Fruit fly (Drosophila melanogaster) whole organism, embryonic: ENCODE results near the gene CG14229.

Experiments used
- Abd-B ChIP-seq: fragments of 200-800 bp; sonication (Bioruptor generic); optimal IDR thresholded peaks from 2 replicates; lab custom pipeline; 2018; ENCODE audit warnings: missing biosample characterization, mild to moderate bottlenecking, missing genetic modification characterization, moderate library complexity
- Bgb ChIP-seq: fragments of 200-800 bp; sonication (Bioruptor generic); IDR thresholded peaks from 2 replicates; pipeline ENCODE4 v1.3.6; 2022; ENCODE audit warnings: missing biosample characterization, missing genetic modification characterization; ENCODE audit not compliant: partially characterized antibody
- CG10209 ChIP-seq: fragments of 200-800 bp; sonication (Bioruptor generic); optimal IDR thresholded peaks from 3 replicates; lab custom pipeline; 2017; ENCODE audit warnings: missing biosample characterization, mild to moderate bottlenecking, missing genetic modification characterization, missing genetic modification reagents
- CG10366 ChIP-seq: fragments of 200-800 bp; sonication (Bioruptor generic); IDR thresholded peaks from 2 replicates; pipeline ENCODE4 v1.3.6; 2022; ENCODE audit warnings: missing biosample characterization, missing genetic modification characterization
- CG10959 ChIP-seq: fragments of 200-800 bp; sonication (Bioruptor generic); IDR thresholded peaks from 2 replicates; pipeline ENCODE4 v1.3.6; 2022; ENCODE audit warnings: missing biosample characterization, missing genetic modification characterization
- CG14050 ChIP-seq: fragments of 200-800 bp; sonication (Bioruptor generic); IDR thresholded peaks from 3 replicates; pipeline ENCODE4 v1.3.6; 2022; ENCODE audit warnings: missing biosample characterization, missing genetic modification characterization
- CG14710 ChIP-seq: fragments of 200-800 bp; sonication (Bioruptor generic); optimal IDR thresholded peaks from 3 replicates; lab custom pipeline; 2019; ENCODE audit warnings: missing biosample characterization, mild to moderate bottlenecking, missing genetic modification characterization, moderate library complexity
- CG1529 ChIP-seq: fragments of 200-800 bp; sonication (Bioruptor generic); optimal IDR thresholded peaks from 3 replicates; lab custom pipeline; 2018; ENCODE audit warnings: missing biosample characterization, missing genetic modification characterization
- CG16779 ChIP-seq: fragments of 200-800 bp; sonication (Bioruptor generic); IDR thresholded peaks from 2 replicates; pipeline ENCODE4 v1.3.6; 2022; ENCODE audit warnings: missing biosample characterization, missing genetic modification characterization
- CG17359 ChIP-seq: fragments of 200-800 bp; sonication (Bioruptor generic); optimal IDR thresholded peaks from 3 replicates; lab custom pipeline; 2018; ENCODE audit warnings: missing biosample characterization, mild to moderate bottlenecking, missing genetic modification characterization, moderate library complexity
- CG31365 ChIP-seq: fragments of 200-800 bp; sonication (Bioruptor generic); optimal IDR thresholded peaks from 2 replicates; lab custom pipeline; 2018; ENCODE audit warnings: missing biosample characterization, mild to moderate bottlenecking, missing genetic modification characterization
- CG33557 ChIP-seq: fragments of 200-800 bp; sonication (Bioruptor generic); optimal IDR thresholded peaks from 2 replicates; lab custom pipeline; 2019; ENCODE audit warnings: missing biosample characterization, mild to moderate bottlenecking, missing genetic modification characterization, moderate library complexity
- CG34376 ChIP-seq: fragments of 200-800 bp; sonication (Bioruptor generic); optimal IDR thresholded peaks from 2 replicates; lab custom pipeline; 2018; ENCODE audit warnings: missing biosample characterization, mild to moderate bottlenecking, missing genetic modification characterization
- CG34422 ChIP-seq: fragments of 200-800 bp; sonication (Bioruptor generic); IDR thresholded peaks from 3 replicates; pipeline ENCODE4 v1.3.6; 2022; ENCODE audit warnings: missing biosample characterization, missing genetic modification characterization
- CG3995 ChIP-seq: fragments of 200-800 bp; sonication (Bioruptor generic); optimal IDR thresholded peaks from 3 replicates; lab custom pipeline; 2016; ENCODE audit warnings: missing biosample characterization, missing genetic modification characterization
- CG4820 ChIP-seq: fragments of 200-800 bp; sonication (Bioruptor generic); optimal IDR thresholded peaks from 3 replicates; lab custom pipeline; 2016; ENCODE audit warnings: missing biosample characterization, missing genetic modification characterization
- CG6791 ChIP-seq: fragments of 200-800 bp; sonication (Bioruptor generic); IDR thresholded peaks from 3 replicates; pipeline ENCODE4 v1.3.6; 2022; ENCODE audit warnings: missing biosample characterization, missing genetic modification characterization; ENCODE audit not compliant: partially characterized antibody
- CG7987 ChIP-seq: fragments of 200-800 bp; sonication (Bioruptor generic); optimal IDR thresholded peaks from 2 replicates; lab custom pipeline; 2018; ENCODE audit warnings: missing biosample characterization, mild to moderate bottlenecking, missing genetic modification characterization, moderate library complexity
- CG9727 ChIP-seq: fragments of 200-800 bp; sonication (Bioruptor generic); optimal IDR thresholded peaks from 3 replicates; lab custom pipeline; 2017; ENCODE audit warnings: missing biosample characterization, mild to moderate bottlenecking, missing genetic modification characterization
- CG9876 ChIP-seq: fragments of 200-800 bp; sonication (Bioruptor generic); optimal IDR thresholded peaks from 2 replicates; lab custom pipeline; 2016; ENCODE audit warnings: missing biosample characterization, missing genetic modification characterization
- CHES-1-like ChIP-seq: fragments of 200-800 bp; sonication (Bioruptor generic); optimal IDR thresholded peaks from 2 replicates; lab custom pipeline; 2016; ENCODE audit warnings: missing biosample characterization, missing genetic modification characterization
- Dll ChIP-seq: fragments of 200-800 bp; sonication (Bioruptor generic); IDR thresholded peaks from 4 replicates; pipeline ENCODE4 v1.3.6; 2022; ENCODE audit warnings: missing biosample characterization, missing genetic modification characterization; ENCODE audit not compliant: partially characterized antibody
- Ets97D ChIP-seq: fragments of 200-800 bp; sonication (Bioruptor generic); optimal IDR thresholded peaks from 3 replicates; lab custom pipeline; 2016; ENCODE audit warnings: missing biosample characterization, missing genetic modification characterization
- Fer3 ChIP-seq: fragments of 200-800 bp; sonication (Bioruptor generic); optimal IDR thresholded peaks from 2 replicates; lab custom pipeline; 2018; ENCODE audit warnings: missing biosample characterization, mild to moderate bottlenecking, missing genetic modification characterization, moderate library complexity
- GATAe ChIP-seq: fragments of 200-800 bp; sonication (Bioruptor generic); conservative IDR thresholded peaks from 2 replicates; pipeline ENCODE4 v1.3.6; 2022; ENCODE audit warnings: missing biosample characterization, missing genetic modification characterization
- Hr78 ChIP-seq, 2 experiments: fragments of 200-800 bp in 1 of 2; fragments of >200 bp in 1 of 2; sonication (Bioruptor generic) in 1 of 2; optimal IDR thresholded peaks; 2 replicates each; lab custom pipeline; 2017 to 2019; ENCODE audit warnings: missing biosample characterization in 2 of 2, missing genetic modification characterization in 2 of 2, mild to moderate bottlenecking in 1 of 2, moderate library complexity in 1 of 2
- Lpt ChIP-seq: fragments of >200 bp; optimal IDR thresholded peaks from 2 replicates; lab custom pipeline; 2018; ENCODE audit warnings: missing biosample characterization, missing genetic modification characterization
- MTF-1 ChIP-seq: fragments of 200-800 bp; sonication (Bioruptor generic); optimal IDR thresholded peaks from 2 replicates; lab custom pipeline; 2018; ENCODE audit warnings: missing biosample characterization, mild to moderate bottlenecking, missing genetic modification characterization, borderline replicate concordance
- Nf-YA ChIP-seq: fragments of 200-800 bp; sonication (Bioruptor generic); IDR thresholded peaks from 2 replicates; pipeline ENCODE4 v1.3.6; 2022; ENCODE audit warnings: missing biosample characterization, missing genetic modification characterization
- Poxn ChIP-seq: fragments of 200-800 bp; sonication (Bioruptor generic); IDR thresholded peaks from 2 replicates; pipeline ENCODE4 v1.3.6; 2022; ENCODE audit warnings: missing biosample characterization, missing genetic modification characterization
- Rx ChIP-seq: fragments of 200-800 bp; sonication (Bioruptor generic); IDR thresholded peaks from 2 replicates; pipeline ENCODE4 v1.3.6; 2022; ENCODE audit warnings: missing biosample characterization, missing genetic modification characterization
- Trl ChIP-seq, 3 experiments: fragments of >200 bp in 2 of 3; fragments of 200-800 bp in 1 of 3; sonication (Bioruptor generic) in 1 of 3; optimal IDR thresholded peaks; 2 replicates in 1 of 3; 3 replicates in 2 of 3; lab custom pipeline; 2016 to 2017; ENCODE audit warnings: missing biosample characterization in 1 of 3, missing genetic modification characterization in 1 of 3
- bbx ChIP-seq: fragments of 200-800 bp; sonication (Bioruptor generic); IDR thresholded peaks from 2 replicates; pipeline ENCODE4 v1.3.6; 2022; ENCODE audit warnings: missing biosample characterization, missing genetic modification characterization; ENCODE audit not compliant: partially characterized antibody
- cas ChIP-seq: fragments of 200-800 bp; sonication (Bioruptor generic); IDR thresholded peaks from 2 replicates; pipeline ENCODE4 v1.3.6; 2022; ENCODE audit warnings: missing biosample characterization, missing genetic modification characterization
- chif ChIP-seq, 2 experiments: fragments of 200-800 bp; sonication (Bioruptor generic); optimal IDR thresholded peaks; 3 replicates each; lab custom pipeline; 2016; ENCODE audit warnings: missing biosample characterization in 2 of 2, missing genetic modification characterization in 2 of 2
- dmrt11E ChIP-seq: fragments of 200-800 bp; sonication (Bioruptor generic); optimal IDR thresholded peaks from 3 replicates; lab custom pipeline; 2018; ENCODE audit warnings: missing biosample characterization, mild to moderate bottlenecking, missing genetic modification characterization, moderate library complexity
- ftz-f1 ChIP-seq: fragments of 200-800 bp; sonication (Bioruptor generic); optimal IDR thresholded peaks from 2 replicates; lab custom pipeline; 2016; ENCODE audit warnings: missing biosample characterization, missing genetic modification characterization
- gcm2 ChIP-seq: fragments of 200-800 bp; sonication (Bioruptor generic); optimal IDR thresholded peaks from 2 replicates; lab custom pipeline; 2016; ENCODE audit warnings: missing biosample characterization, missing genetic modification characterization
- gro ChIP-seq: fragments of 200-800 bp; sonication (Bioruptor generic); optimal IDR thresholded peaks from 2 replicates; lab custom pipeline; 2016; ENCODE audit warnings: missing biosample characterization, missing genetic modification characterization
- insv ChIP-seq, 2 experiments: fragments of 200-800 bp; sonication (Bioruptor generic); optimal IDR thresholded peaks; 3 replicates each; lab custom pipeline; 2016 to 2018; ENCODE audit warnings: missing biosample characterization in 2 of 2, missing genetic modification characterization in 2 of 2
- kah ChIP-seq: fragments of 200-800 bp; sonication (Bioruptor generic); optimal IDR thresholded peaks from 2 replicates; lab custom pipeline; 2018; ENCODE audit warnings: missing biosample characterization, mild to moderate bottlenecking, missing genetic modification characterization
- klu ChIP-seq: fragments of 200-800 bp; sonication (Bioruptor generic); IDR thresholded peaks from 2 replicates; pipeline ENCODE4 v1.3.6; 2022; ENCODE audit warnings: missing biosample characterization, missing genetic modification characterization
- lilli ChIP-seq: fragments of 200-800 bp; sonication (Bioruptor generic); optimal IDR thresholded peaks from 3 replicates; lab custom pipeline; 2016; ENCODE audit warnings: missing biosample characterization, missing genetic modification characterization
- maf-S ChIP-seq: fragments of 200-800 bp; sonication (Bioruptor generic); optimal IDR thresholded peaks from 2 replicates; lab custom pipeline; 2016; ENCODE audit warnings: missing biosample characterization, missing genetic modification characterization
- pb ChIP-seq: fragments of 200-800 bp; sonication (Bioruptor generic); optimal IDR thresholded peaks from 3 replicates; lab custom pipeline; 2016; ENCODE audit warnings: missing biosample characterization, missing genetic modification characterization
- phol ChIP-seq: fragments of 200-800 bp; sonication (Bioruptor generic); optimal IDR thresholded peaks from 3 replicates; lab custom pipeline; 2018; ENCODE audit warnings: missing biosample characterization, mild to moderate bottlenecking, missing genetic modification characterization, moderate library complexity
- tap ChIP-seq: fragments of 200-800 bp; optimal IDR thresholded peaks from 3 replicates; lab custom pipeline; 2019; ENCODE audit warnings: missing biosample characterization, mild to moderate bottlenecking, missing genetic modification characterization, moderate library complexity
- tio ChIP-seq: fragments of 200-800 bp; sonication (Bioruptor generic); optimal IDR thresholded peaks from 2 replicates; lab custom pipeline; 2017; ENCODE audit warnings: missing biosample characterization, missing genetic modification characterization, inconsistent platforms
- unpg ChIP-seq: fragments of 200-800 bp; sonication (Bioruptor generic); optimal IDR thresholded peaks from 3 replicates; lab custom pipeline; 2018; ENCODE audit warnings: missing biosample characterization, mild to moderate bottlenecking, missing genetic modification characterization, moderate library complexity
- vnd ChIP-seq: fragments of 200-800 bp; sonication (Bioruptor generic); IDR thresholded peaks from 3 replicates; pipeline ENCODE4 v1.3.6; 2022; ENCODE audit warnings: missing biosample characterization, missing genetic modification characterization; ENCODE audit not compliant: partially characterized antibody

CG14229 gene

DNA sequence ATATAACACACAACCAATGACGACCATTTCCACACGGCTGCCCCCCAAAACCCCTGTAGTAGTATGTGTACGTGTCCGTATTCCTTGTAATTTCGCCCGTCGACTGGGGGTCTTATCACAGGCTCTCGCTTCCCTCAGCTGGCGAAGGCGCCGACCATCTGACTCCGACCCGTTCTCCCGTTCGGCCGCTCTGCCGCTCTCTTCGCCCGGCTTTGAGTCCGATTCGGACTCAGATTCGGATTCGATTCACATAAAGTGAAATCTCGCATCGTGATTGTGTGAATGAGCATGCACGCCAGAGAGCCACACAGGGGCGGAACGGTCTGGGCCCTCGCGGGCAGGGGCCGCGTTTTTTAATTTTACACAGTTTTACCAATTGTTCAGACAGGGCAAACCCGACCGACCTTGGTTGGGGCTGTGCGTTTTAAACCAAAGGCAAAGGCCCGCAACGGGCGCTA lies 29.3 kb downstream of the CG14229 start (continued):
- TF ChIP-seq gro (no peak), cas (GFP tag; lab: Robert Waterston, UW) (no peak), CG10959 (no peak), Nf-YA (GFP tag; lab: Robert Waterston, UW) (no peak), CG7987 (GFP tag; lab: Kevin White, UChicago) (no peak), GATAe (no peak), Bgb (GFP tag; lab: Robert Waterston, UW) (peak; percentile 80), CG6791 (GFP tag; lab: Robert Waterston, UW) (peak; percentile 71), insv (GFP tag; optimal IDR thresholded peaks at IDR 0.05; lab: Kevin White, UChicago) (no peak), Poxn (GFP tag; lab: Robert Waterston, UW) (no peak), CG16779 (GFP tag; lab: Robert Waterston, UW) (no peak), tio (GFP tag; lab: Kevin White, UChicago) (no peak), Rx (GFP tag; lab: Robert Waterston, UW) (peak; percentile 52), CG9876 (GFP tag; lab: Kevin White, UChicago) (no peak), CHES-1-like (GFP tag; lab: Kevin White, UChicago) (no peak), tap (tag; lab: Kevin White, UChicago) (no peak), maf-S (no peak), Ets97D (GFP tag; lab: Kevin White, UChicago) (no peak), Lpt (no peak), CG9727 (GFP tag; lab: Kevin White, UChicago) (no peak), lilli (GFP tag; lab: Kevin White, UChicago) (peak; percentile 54), CG4820 (GFP tag; lab: Kevin White, UChicago) (no peak), Dll (GFP tag; lab: Robert Waterston, UW) (peak; percentile 35; the same call in 1 of the 4 replicates), phol (tag; lab: Kevin White, UChicago) (peak; percentile 1), MTF-1 (no peak), CG14050 (GFP tag; lab: Robert Waterston, UW) (no peak), CG34422 (peak; percentile 66), klu (no peak; the same call in 1 of the 2 replicates), CG34376 (GFP tag; lab: Kevin White, UChicago) (peak; percentile 19), unpg (GFP tag; lab: Kevin White, UChicago) (no peak), CG14710 (tag; lab: Kevin White, UChicago) (peak; percentile 3), CG31365 (tag; lab: Kevin White, UChicago) (no peak), CG33557 (GFP tag; lab: Kevin White, UChicago) (no peak), gcm2 (GFP tag; lab: Kevin White, UChicago) (no peak), CG1529 (no peak), vnd (peak; percentile 40; the same call in 1 of the 3 replicates), chif (GFP tag; optimal IDR thresholded peaks at IDR 0.05; lab: Kevin White, UChicago) (peak in 1 of 2 experiments; percentile 8), Trl (optimal IDR thresholded peaks at IDR 0.05; lab: Kevin White, UChicago) (peak in 1 of 2 experiments; percentile 21), Trl (GFP tag; optimal IDR thresholded peaks at IDR 0.05; lab: Kevin White, UChicago) (peak; percentile 21), Hr78 (GFP tag; optimal IDR thresholded peaks at IDR 0.05; lab: Kevin White, UChicago) (peak in 1 of 2 experiments; percentile 2), Abd-B (GFP tag; lab: Kevin White, UChicago) (no peak), CG17359 (tag; lab: Kevin White, UChicago) (no peak), CG10366 (GFP tag; lab: Robert Waterston, UW) (peak; percentile 44), bbx (GFP tag; lab: Robert Waterston, UW) (peak; percentile 62), Fer3 (tag; lab: Kevin White, UChicago) (no peak), kah (GFP tag; lab: Kevin White, UChicago) (no peak), CG10209 (no peak), dmrt11E (no peak), pb (GFP tag; lab: Kevin White, UChicago) (no peak), CG3995 (no peak), ftz-f1 (GFP tag; lab: Kevin White, UChicago) (no peak)
